Worm (Caenorhabditis elegans) whole organism, young adult: ENCODE data around the gene F53A9.9.
A peak's percentile ranks its signal among the peaks of the same experiment; 100 is the strongest.

Experiments
- B0336.3 ChIP-seq: fragments of 200-800 bp; sonication (Bioruptor generic); IDR thresholded peaks from 2 replicates; pipeline ENCODE4 v1.3.6; 2022; ENCODE audit warnings: missing genetic modification characterization, missing compliant biosample characterization
- F33H1.4 ChIP-seq: fragments of 200-800 bp; sonication (Bioruptor generic); IDR thresholded peaks from 2 replicates; pipeline ENCODE4 v1.3.6; 2022; ENCODE audit warnings: missing genetic modification reagents, missing genetic modification characterization, missing compliant biosample characterization
- F37B4.10 ChIP-seq: fragments of 200-800 bp; sonication (Bioruptor generic); IDR thresholded peaks from 2 replicates; pipeline ENCODE4 v1.3.6; 2022; ENCODE audit warnings: missing genetic modification characterization, missing compliant biosample characterization
- F39B2.1 ChIP-seq: fragments of 200-800 bp; sonication (Bioruptor generic); IDR thresholded peaks from 2 replicates; pipeline ENCODE4 v1.3.6; 2022; ENCODE audit warnings: missing genetic modification reagents, missing genetic modification characterization, missing compliant biosample characterization
- F49E8.2 ChIP-seq: sonication (generic microtip); optimal IDR thresholded peaks from 3 replicates; lab custom pipeline; 2017; ENCODE audit warnings: missing genetic modification characterization, mild to moderate bottlenecking, missing compliant biosample characterization, antibody characterized with exemption, moderate library complexity; ENCODE audit not compliant: insufficient read depth
- F52B5.7 ChIP-seq: sonication (generic microtip); optimal IDR thresholded peaks from 2 replicates; lab custom pipeline; 2016; ENCODE audit warnings: mild to moderate bottlenecking, missing genetic modification characterization, missing compliant biosample characterization
- F55B11.4 ChIP-seq: sonication (generic microtip); optimal IDR thresholded peaks from 2 replicates; lab custom pipeline; 2016; ENCODE audit warnings: missing compliant biosample characterization, missing genetic modification characterization, borderline replicate concordance; ENCODE audit not compliant: insufficient read depth
- Y53F4B.3 ChIP-seq: fragments of 200-800 bp; sonication (Bioruptor generic); IDR thresholded peaks from 2 replicates; pipeline ENCODE4 v1.3.6; 2022; ENCODE audit warnings: missing genetic modification reagents, missing genetic modification characterization, missing compliant biosample characterization
- Y79H2A.3 ChIP-seq: fragments of 200-800 bp; sonication (Bioruptor generic); conservative IDR thresholded peaks from 2 replicates; pipeline ENCODE4 v1.3.6; 2022; ENCODE audit warnings: missing genetic modification reagents, missing genetic modification characterization, missing compliant biosample characterization
- athp-1 ChIP-seq: sonication (generic microtip); optimal IDR thresholded peaks from 2 replicates; lab custom pipeline; 2017; ENCODE audit warnings: mild to moderate bottlenecking, missing genetic modification characterization, missing compliant biosample characterization
- attf-3 ChIP-seq: fragments of 200-800 bp; sonication (Bioruptor generic); conservative IDR thresholded peaks from 2 replicates; pipeline ENCODE4 v1.3.6; 2022; ENCODE audit warnings: missing genetic modification reagents, missing genetic modification characterization, missing compliant biosample characterization
- attf-6 ChIP-seq: fragments of 200-800 bp; sonication (Bioruptor generic); IDR thresholded peaks from 2 replicates; pipeline ENCODE4 v1.3.6; 2022; ENCODE audit warnings: missing genetic modification reagents, missing genetic modification characterization, missing compliant biosample characterization
- cebp-1 ChIP-seq, 2 experiments: fragments of 200-800 bp in 1 of 2; sonication (Bioruptor generic) in 1 of 2; sonication (generic microtip) in 1 of 2; IDR thresholded peaks in 1 of 2; optimal IDR thresholded peaks in 1 of 2; 2 replicates each; pipeline versions ENCODE4 v1.3.6 to Lab custom; 2017 to 2022; ENCODE audit warnings: missing compliant biosample characterization in 2 of 2, missing genetic modification characterization in 2 of 2, mild to moderate bottlenecking in 1 of 2, missing genetic modification reagents in 1 of 2, moderate library complexity in 1 of 2
- cebp-2 ChIP-seq: fragments of 200-800 bp; sonication (Bioruptor generic); IDR thresholded peaks from 2 replicates; pipeline ENCODE4 v1.3.6; 2022; ENCODE audit warnings: missing genetic modification characterization, missing compliant biosample characterization
- ceh-100 ChIP-seq: fragments of 200-800 bp; sonication (Bioruptor generic); IDR thresholded peaks from 2 replicates; pipeline ENCODE4 v1.3.6; 2022; ENCODE audit warnings: missing genetic modification reagents, missing genetic modification characterization, missing compliant biosample characterization
- die-1 ChIP-seq: sonication (generic microtip); optimal IDR thresholded peaks from 2 replicates; lab custom pipeline; 2016; ENCODE audit warnings: missing genotype, mild to moderate bottlenecking, missing genetic modification characterization, missing compliant biosample characterization
- dox-1 ChIP-seq: fragments of 200-800 bp; sonication (Bioruptor generic); IDR thresholded peaks from 2 replicates; pipeline ENCODE4 v1.3.6; 2022; ENCODE audit warnings: missing genetic modification reagents, missing genetic modification characterization, missing compliant biosample characterization
- dpff-1 ChIP-seq: sonication (generic microtip); optimal IDR thresholded peaks from 2 replicates; lab custom pipeline; 2017; ENCODE audit warnings: mild to moderate bottlenecking, missing genetic modification characterization, missing compliant biosample characterization
- egl-18 ChIP-seq: fragments of 200-800 bp; sonication (Bioruptor generic); IDR thresholded peaks from 2 replicates; pipeline ENCODE4 v1.3.6; 2022; ENCODE audit warnings: missing genetic modification reagents, missing genetic modification characterization, missing compliant biosample characterization
- gei-17 ChIP-seq: fragments of 200-800 bp; sonication (Bioruptor generic); optimal IDR thresholded peaks from 2 replicates; lab custom pipeline; 2018; ENCODE audit warnings: mild to moderate bottlenecking, missing genetic modification characterization, missing compliant biosample characterization
- hlh-26 ChIP-seq: fragments of 200-800 bp; sonication (Bioruptor generic); conservative IDR thresholded peaks from 2 replicates; pipeline ENCODE4 v1.3.6; 2022; ENCODE audit warnings: missing genetic modification reagents, missing genetic modification characterization, missing compliant biosample characterization
- let-607 ChIP-seq, 2 experiments: fragments of 200-800 bp in 1 of 2; sonication (Bioruptor generic) in 1 of 2; sonication (generic microtip) in 1 of 2; optimal IDR thresholded peaks; 2 replicates each; lab custom pipeline; 2016 to 2018; ENCODE audit warnings: mild to moderate bottlenecking in 2 of 2, missing compliant biosample characterization in 2 of 2, missing genetic modification characterization in 2 of 2, moderate library complexity in 2 of 2, missing genotype in 1 of 2
- lin-26 ChIP-seq: fragments of 200-800 bp; sonication (Bioruptor generic); IDR thresholded peaks from 2 replicates; pipeline ENCODE4 v1.3.6; 2022; ENCODE audit warnings: missing genetic modification reagents, missing genetic modification characterization, missing compliant biosample characterization
- madf-3 ChIP-seq: fragments of 200-800 bp; sonication (Bioruptor generic); IDR thresholded peaks from 2 replicates; pipeline ENCODE4 v1.3.6; 2022; ENCODE audit warnings: missing genetic modification reagents, missing genetic modification characterization, missing compliant biosample characterization
- madf-8 ChIP-seq: fragments of 200-800 bp; sonication (Bioruptor generic); conservative IDR thresholded peaks from 2 replicates; pipeline ENCODE4 v1.3.6; 2022; ENCODE audit warnings: missing genetic modification reagents, missing genetic modification characterization, missing compliant biosample characterization
- mes-4 ChIP-seq: sonication (generic microtip); optimal IDR thresholded peaks from 2 replicates; lab custom pipeline; 2016; ENCODE audit warnings: missing genotype, missing genetic modification characterization, missing compliant biosample characterization
- nfyb-1 ChIP-seq: fragments of 200-800 bp; sonication (Bioruptor generic); IDR thresholded peaks from 2 replicates; pipeline ENCODE4 v1.3.6; 2022; ENCODE audit warnings: missing genetic modification reagents, missing genetic modification characterization, missing compliant biosample characterization
- nhr-120 ChIP-seq: fragments of 200-800 bp; sonication (Bioruptor generic); IDR thresholded peaks from 2 replicates; pipeline ENCODE4 v1.3.6; 2022; ENCODE audit warnings: missing genetic modification characterization, missing compliant biosample characterization
- nhr-80 ChIP-seq: sonication (generic microtip); optimal IDR thresholded peaks from 2 replicates; lab custom pipeline; 2016; ENCODE audit warnings: missing genetic modification characterization, missing compliant biosample characterization
- sea-2 ChIP-seq: fragments of 200-800 bp; sonication (Bioruptor generic); IDR thresholded peaks from 2 replicates; pipeline ENCODE4 v1.3.6; 2022; ENCODE audit warnings: missing genetic modification characterization, missing compliant biosample characterization
- sptf-2 ChIP-seq: fragments of 200-800 bp; sonication (Bioruptor generic); optimal IDR thresholded peaks from 2 replicates; lab custom pipeline; 2018; ENCODE audit warnings: mild to moderate bottlenecking, missing genetic modification characterization, missing compliant biosample characterization
- tbp1 ChIP-seq: fragments of 200-800 bp; sonication (Bioruptor generic); optimal IDR thresholded peaks from 2 replicates; lab custom pipeline; 2018; ENCODE audit warnings: mild to moderate bottlenecking, missing genetic modification characterization, missing compliant biosample characterization
- tlf-1 ChIP-seq: fragments of 200-800 bp; sonication (Bioruptor generic); optimal IDR thresholded peaks from 2 replicates; lab custom pipeline; 2018; ENCODE audit warnings: mild to moderate bottlenecking, missing genetic modification characterization, missing compliant biosample characterization
- unc-62 ChIP-seq: fragments of 150-350 bp; optimal IDR thresholded peaks from 2 replicates; lab custom pipeline; 2014; ENCODE audit warnings: missing biosample characterization, missing genetic modification reagents, missing genetic modification characterization
- zim-3 ChIP-seq: sonication (generic microtip); optimal IDR thresholded peaks from 2 replicates; lab custom pipeline; 2017; ENCODE audit warnings: mild to moderate bottlenecking, missing genetic modification characterization, moderate library complexity, missing compliant biosample characterization
- ztf-22 ChIP-seq: fragments of 200-800 bp; sonication (Bioruptor generic); optimal IDR thresholded peaks from 2 replicates; lab custom pipeline; 2018; ENCODE audit warnings: mild to moderate bottlenecking, missing genetic modification characterization, moderate library complexity, missing compliant biosample characterization
- ztf-25 ChIP-seq: fragments of 200-800 bp; sonication (Bioruptor generic); IDR thresholded peaks from 2 replicates; pipeline ENCODE4 v1.3.6; 2022; ENCODE audit warnings: missing genetic modification reagents, missing genetic modification characterization, missing compliant biosample characterization
- ztf-26 ChIP-seq: sonication (generic microtip); optimal IDR thresholded peaks from 2 replicates; lab custom pipeline; 2017; ENCODE audit warnings: missing genetic modification characterization, missing compliant biosample characterization

The F53A9.9 gene

DNA sequence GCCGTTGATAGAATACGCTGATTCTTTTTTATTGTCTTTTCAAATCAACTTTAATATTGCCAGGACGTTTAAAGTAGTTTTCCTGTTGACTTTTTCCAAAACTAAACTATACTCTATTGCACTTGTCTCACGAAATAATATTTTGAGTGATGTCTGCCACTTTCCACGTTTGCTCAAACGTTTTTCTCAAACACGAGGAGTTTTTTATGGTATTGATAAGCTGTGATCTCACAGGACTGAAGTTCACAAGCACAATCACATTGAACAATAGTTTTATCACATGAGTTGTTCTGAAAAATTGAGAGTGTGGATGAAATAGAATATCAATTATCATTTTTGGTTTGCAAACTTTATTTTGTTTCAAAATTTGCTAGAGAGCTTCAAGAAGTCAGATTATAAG, 670 bp downstream of the F53A9.9 start:
- no peak for TF ChIP-seq F49E8.2 (tag; lab: Kevin White, UChicago)
- peak in 1 of 2 experiments; percentile 1 for TF ChIP-seq let-607 (tag; optimal IDR thresholded peaks at IDR 0.05; lab: Kevin White, UChicago)
- no peak for TF ChIP-seq F39B2.1
- TF ChIP-seq B0336.3 (GFP tag; lab: Robert Waterston, UW): no peak
- TF ChIP-seq nhr-80 (tag; lab: Kevin White, UChicago): peak; percentile 67
- TF ChIP-seq die-1 (tag; lab: Kevin White, UChicago): no peak
- TF ChIP-seq ztf-22 (GFP tag; lab: Kevin White, UChicago): peak; percentile 9
- no peak for TF ChIP-seq F37B4.10
- TF ChIP-seq zim-3: no peak
- TF ChIP-seq attf-6: no peak
- no peak for TF ChIP-seq ztf-26
- no peak for TF ChIP-seq nfyb-1 (GFP tag; lab: Robert Waterston, UW)
- no peak for TF ChIP-seq Y79H2A.3 (GFP tag; lab: Robert Waterston, UW)
- no peak for TF ChIP-seq dpff-1 (tag; lab: Kevin White, UChicago)
- TF ChIP-seq, all 124 proteins: peak for 3

DNA sequence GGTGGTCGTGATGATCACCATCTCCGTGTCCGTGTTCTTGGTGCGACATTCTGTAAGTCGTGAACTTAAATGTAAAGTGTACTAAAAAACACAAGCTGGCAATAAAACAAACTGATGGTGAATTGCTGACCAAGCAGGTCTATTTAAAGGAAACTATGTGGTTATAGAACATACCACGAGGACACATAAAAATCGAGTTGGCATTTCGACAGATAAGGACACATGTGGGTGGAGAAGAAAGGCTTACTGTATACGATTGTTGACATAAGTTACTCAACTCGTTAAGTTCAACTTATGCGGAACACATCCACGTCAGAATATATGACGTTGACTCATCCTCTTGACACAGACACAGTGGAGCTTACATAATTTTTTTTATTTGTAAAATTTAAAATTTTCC, 1.7 kb downstream of the F53A9.9 start, which contains the start of gene F53A9.8:
Gene F53A9.8 (minus strand): TSS at position 49 of the 400 bp plus-strand sequence.
- TF ChIP-seq hlh-26: no peak
- TF ChIP-seq tlf-1 (GFP tag; lab: Kevin White, UChicago): no peak
- no peak for TF ChIP-seq athp-1
- TF ChIP-seq F33H1.4 (GFP tag; lab: Robert Waterston, UW): no peak
- peak; percentile 21 for TF ChIP-seq nhr-80 (tag; lab: Kevin White, UChicago)
- no peak for TF ChIP-seq ceh-100 (GFP tag; lab: Robert Waterston, UW)
- no peak for TF ChIP-seq cebp-2 (GFP tag; lab: Robert Waterston, UW)
- TF ChIP-seq F55B11.4 (tag; lab: Kevin White, UChicago): no peak
- TF ChIP-seq nhr-120 (GFP tag; lab: Robert Waterston, UW): 0 out of 2 replicates have a peak, but pooled peaks have one; percentile 1
- TF ChIP-seq gei-17 (GFP tag; lab: Kevin White, UChicago): no peak
- TF ChIP-seq ztf-22 (GFP tag; lab: Kevin White, UChicago): peak; percentile 28
- no peak for TF ChIP-seq madf-3 (GFP tag; lab: Robert Waterston, UW)
- TF ChIP-seq lin-26 (GFP tag; lab: Robert Waterston, UW): no peak
- TF ChIP-seq sea-2 (GFP tag; lab: Robert Waterston, UW): no peak
- no peak for TF ChIP-seq unc-62 (GFP tag; lab: Kevin White, UChicago)
- no peak for TF ChIP-seq tbp1
- no peak for TF ChIP-seq egl-18 (GFP tag; lab: Robert Waterston, UW)
- no peak for TF ChIP-seq cebp-1 (GFP tag; IDR thresholded peaks at IDR 0.05; lab: Robert Waterston, UW)
- TF ChIP-seq cebp-1 (tag; optimal IDR thresholded peaks at IDR 0.05; lab: Kevin White, UChicago): peak; percentile 7
- TF ChIP-seq ztf-25 (GFP tag; lab: Robert Waterston, UW): no peak
- TF ChIP-seq F39B2.1: no peak
- TF ChIP-seq Y53F4B.3: no peak
- TF ChIP-seq madf-8: no peak
- TF ChIP-seq dox-1: 0 out of 2 replicates have a peak, but pooled peaks have one; percentile 9
- no peak for TF ChIP-seq F52B5.7 (tag; lab: Kevin White, UChicago)
- no peak for TF ChIP-seq sptf-2 (GFP tag; lab: Kevin White, UChicago)
- no peak for TF ChIP-seq mes-4 (tag; lab: Kevin White, UChicago)
- TF ChIP-seq attf-3 (GFP tag; lab: Robert Waterston, UW): no peak
